Fruit fly (Drosophila melanogaster) whole organism, embryonic: ENCODE measurements around the gene Mettl2.

ENCODE experiments used
- Ada2b ChIP-seq: fragments of 200-800 bp; sonication (Bioruptor generic); IDR thresholded peaks from 2 replicates; pipeline ENCODE4 v1.3.6; 2022; ENCODE audit warnings: missing biosample characterization, missing genetic modification characterization
- Awh ChIP-seq: fragments of 200-800 bp; sonication (Bioruptor generic); IDR thresholded peaks from 2 replicates; pipeline ENCODE4, ENCODE4 v1.3.6; 2022; ENCODE audit warnings: missing biosample characterization, missing genetic modification characterization
- Bteb2 ChIP-seq: fragments of 200-800 bp; sonication (Bioruptor generic); optimal IDR thresholded peaks from 2 replicates; lab custom pipeline; 2016; ENCODE audit warnings: missing biosample characterization, missing genetic modification characterization
- CG12299 ChIP-seq: fragments of 200-800 bp; sonication (Bioruptor generic); optimal IDR thresholded peaks from 2 replicates; lab custom pipeline; 2018; ENCODE audit warnings: missing biosample characterization, mild to moderate bottlenecking, missing genetic modification characterization
- CG14050 ChIP-seq: fragments of 200-800 bp; sonication (Bioruptor generic); IDR thresholded peaks from 3 replicates; pipeline ENCODE4 v1.3.6; 2022; ENCODE audit warnings: missing biosample characterization, missing genetic modification characterization
- CG16779 ChIP-seq: fragments of 200-800 bp; sonication (Bioruptor generic); IDR thresholded peaks from 2 replicates; pipeline ENCODE4 v1.3.6; 2022; ENCODE audit warnings: missing biosample characterization, missing genetic modification characterization
- CG1832 ChIP-seq: fragments of 200-800 bp; sonication (Bioruptor generic); optimal IDR thresholded peaks from 2 replicates; lab custom pipeline; 2017; ENCODE audit warnings: missing biosample characterization, mild to moderate bottlenecking, missing genetic modification characterization, inconsistent platforms
- CG18476 ChIP-seq: fragments of 200-800 bp; sonication (Bioruptor generic); optimal IDR thresholded peaks from 2 replicates; lab custom pipeline; 2016; ENCODE audit warnings: missing biosample characterization, mild to moderate bottlenecking, missing genetic modification characterization
- CG2120 ChIP-seq: fragments of 200-800 bp; sonication (Bioruptor generic); optimal IDR thresholded peaks from 3 replicates; lab custom pipeline; 2016; ENCODE audit warnings: missing biosample characterization, missing genetic modification characterization
- CG2199 ChIP-seq: fragments of 200-800 bp; sonication (Bioruptor generic); IDR thresholded peaks from 3 replicates; pipeline ENCODE4 v1.3.6; 2022; ENCODE audit warnings: missing biosample characterization, missing genetic modification characterization
- CG34376 ChIP-seq: fragments of 200-800 bp; sonication (Bioruptor generic); optimal IDR thresholded peaks from 2 replicates; lab custom pipeline; 2018; ENCODE audit warnings: missing biosample characterization, mild to moderate bottlenecking, missing genetic modification characterization
- CG34422 ChIP-seq: fragments of 200-800 bp; sonication (Bioruptor generic); IDR thresholded peaks from 3 replicates; pipeline ENCODE4 v1.3.6; 2022; ENCODE audit warnings: missing biosample characterization, missing genetic modification characterization
- CG4360 ChIP-seq: fragments of 200-800 bp; sonication (Bioruptor generic); IDR thresholded peaks from 2 replicates; pipeline ENCODE4 v1.3.6; 2022; ENCODE audit warnings: missing biosample characterization, missing genetic modification characterization
- CG4854 ChIP-seq: fragments of 200-800 bp; sonication (Bioruptor generic); optimal IDR thresholded peaks from 2 replicates; lab custom pipeline; 2016; ENCODE audit warnings: missing biosample characterization, missing genetic modification characterization, inconsistent platforms
- CG6175 ChIP-seq: fragments of 200-800 bp; sonication (Bioruptor generic); IDR thresholded peaks from 3 replicates; pipeline ENCODE4 v1.3.6; 2022; ENCODE audit warnings: missing biosample characterization, missing genetic modification characterization
- CG6765 ChIP-seq: fragments of 200-800 bp; sonication (Bioruptor generic); optimal IDR thresholded peaks from 3 replicates; lab custom pipeline; 2017; ENCODE audit warnings: missing biosample characterization, mild to moderate bottlenecking, missing genetic modification characterization
- CG8359 ChIP-seq: fragments of 200-800 bp; sonication (Bioruptor generic); optimal IDR thresholded peaks from 2 replicates; lab custom pipeline; 2017; ENCODE audit warnings: missing biosample characterization, mild to moderate bottlenecking, missing genetic modification characterization, borderline replicate concordance
- D19B ChIP-seq: fragments of 200-800 bp; sonication (Bioruptor generic); optimal IDR thresholded peaks from 2 replicates; lab custom pipeline; 2017; ENCODE audit warnings: missing biosample characterization, mild to moderate bottlenecking, missing genetic modification characterization
- Dfd ChIP-seq, 2 experiments: fragments of >200 bp; optimal IDR thresholded peaks; 2 replicates each; lab custom pipeline; 2017; ENCODE audit warnings: missing biosample characterization in 2 of 2, missing genetic modification characterization in 2 of 2
- Ets97D ChIP-seq: fragments of 200-800 bp; sonication (Bioruptor generic); optimal IDR thresholded peaks from 3 replicates; lab custom pipeline; 2016; ENCODE audit warnings: missing biosample characterization, missing genetic modification characterization
- H15 ChIP-seq: fragments of 200-800 bp; sonication (Bioruptor generic); IDR thresholded peaks from 3 replicates; pipeline ENCODE4 v1.3.6; 2022; ENCODE audit warnings: missing biosample characterization, missing genetic modification characterization
- Hmr ChIP-seq: fragments of 200-800 bp; sonication (Bioruptor generic); optimal IDR thresholded peaks from 3 replicates; lab custom pipeline; 2017; ENCODE audit warnings: mild to moderate bottlenecking, missing biosample characterization, missing genetic modification reagents, missing genetic modification characterization
- Max ChIP-seq: fragments of 200-800 bp; sonication (Bioruptor generic); optimal IDR thresholded peaks from 2 replicates; lab custom pipeline; 2016; ENCODE audit warnings: missing biosample characterization, mild to moderate bottlenecking, missing genetic modification characterization
- Med ChIP-seq: fragments of 200-800 bp; sonication (Bioruptor generic); peaks from one replicate; lab custom pipeline; 2016; ENCODE audit warnings: missing biosample characterization, missing genetic modification characterization, mild to moderate bottlenecking, inconsistent platforms, moderate library complexity
- NfI ChIP-seq: fragments of 200-800 bp; sonication (Bioruptor generic); optimal IDR thresholded peaks from 3 replicates; lab custom pipeline; 2018; ENCODE audit warnings: missing biosample characterization, mild to moderate bottlenecking, missing genetic modification characterization, moderate library complexity
- PHDP ChIP-seq: fragments of 200-800 bp; sonication (Bioruptor generic); optimal IDR thresholded peaks from 3 replicates; lab custom pipeline; 2018; ENCODE audit warnings: missing biosample characterization, mild to moderate bottlenecking, missing genetic modification characterization, moderate library complexity
- Ptx1 ChIP-seq: fragments of 200-800 bp; sonication (Bioruptor generic); IDR thresholded peaks from 2 replicates; pipeline ENCODE4 v1.3.6; 2022; ENCODE audit warnings: missing biosample characterization, missing genetic modification characterization
- Ravus ChIP-seq: fragments of 200-800 bp; sonication (Bioruptor generic); IDR thresholded peaks from 2 replicates; pipeline ENCODE4 v1.3.6; 2022; ENCODE audit warnings: missing biosample characterization, missing genetic modification characterization
- Sry-δ ChIP-seq: fragments of 200-800 bp; sonication (Bioruptor generic); optimal IDR thresholded peaks from 2 replicates; lab custom pipeline; 2016; ENCODE audit warnings: missing biosample characterization, missing genetic modification characterization
- Xbp1 ChIP-seq: fragments of 200-800 bp; sonication (Bioruptor generic); optimal IDR thresholded peaks from 3 replicates; lab custom pipeline; 2016; ENCODE audit warnings: missing biosample characterization, mild to moderate bottlenecking, missing genetic modification characterization
- Xrp1 ChIP-seq: fragments of 200-800 bp; sonication (Bioruptor generic); IDR thresholded peaks from 2 replicates; pipeline ENCODE4 v1.3.6; 2022; ENCODE audit warnings: missing biosample characterization, missing genetic modification characterization
- cad ChIP-seq: fragments of >200 bp; optimal IDR thresholded peaks from 2 replicates; lab custom pipeline; 2017; ENCODE audit warnings: missing biosample characterization, missing genetic modification characterization
- cato ChIP-seq: fragments of 200-800 bp; sonication (Bioruptor generic); optimal IDR thresholded peaks from 2 replicates; lab custom pipeline; 2016; ENCODE audit warnings: missing biosample characterization, missing genetic modification characterization, borderline replicate concordance
- chif ChIP-seq, 2 experiments: fragments of 200-800 bp; sonication (Bioruptor generic); optimal IDR thresholded peaks; 3 replicates each; lab custom pipeline; 2016; ENCODE audit warnings: missing biosample characterization in 2 of 2, missing genetic modification characterization in 2 of 2
- chinmo ChIP-seq: fragments of 200-800 bp; sonication (Bioruptor generic); IDR thresholded peaks from 4 replicates; pipeline ENCODE4 v1.3.6; 2022; ENCODE audit warnings: missing biosample characterization, missing genetic modification characterization; ENCODE audit not compliant: partially characterized antibody
- chm ChIP-seq: fragments of 200-800 bp; sonication (Bioruptor generic); IDR thresholded peaks from 2 replicates; pipeline ENCODE4 v1.3.6; 2022; ENCODE audit warnings: missing biosample characterization, missing genetic modification characterization
- en ChIP-seq: fragments of 200-800 bp; sonication (Bioruptor generic); optimal IDR thresholded peaks from 2 replicates; lab custom pipeline; 2016; ENCODE audit warnings: missing biosample characterization, missing genetic modification characterization
- fd3F ChIP-seq: fragments of 200-800 bp; sonication (Bioruptor generic); optimal IDR thresholded peaks from 2 replicates; lab custom pipeline; 2018; ENCODE audit warnings: missing biosample characterization, mild to moderate bottlenecking, missing genetic modification characterization, moderate library complexity
- kni ChIP-seq: fragments of 200-800 bp; sonication (Bioruptor generic); optimal IDR thresholded peaks from 3 replicates; lab custom pipeline; 2017; ENCODE audit warnings: mild to moderate bottlenecking, missing biosample characterization, missing genetic modification reagents, missing genetic modification characterization
- lilli ChIP-seq: fragments of 200-800 bp; sonication (Bioruptor generic); optimal IDR thresholded peaks from 3 replicates; lab custom pipeline; 2016; ENCODE audit warnings: missing biosample characterization, missing genetic modification characterization
- nerfin-1 ChIP-seq: fragments of 200-800 bp; sonication (Bioruptor generic); optimal IDR thresholded peaks from 3 replicates; lab custom pipeline; 2019; ENCODE audit warnings: missing biosample characterization, mild to moderate bottlenecking, missing genetic modification characterization, moderate library complexity
- pb ChIP-seq: fragments of 200-800 bp; sonication (Bioruptor generic); optimal IDR thresholded peaks from 3 replicates; lab custom pipeline; 2016; ENCODE audit warnings: missing biosample characterization, missing genetic modification characterization
- peb ChIP-seq: fragments of 200-800 bp; sonication (Bioruptor generic); IDR thresholded peaks from 2 replicates; pipeline ENCODE4 v1.3.6; 2022; ENCODE audit warnings: missing biosample characterization, missing genetic modification characterization
- pnt ChIP-seq: fragments of 200-800 bp; sonication (Bioruptor generic); optimal IDR thresholded peaks from 3 replicates; lab custom pipeline; 2016; ENCODE audit warnings: missing biosample characterization, missing genetic modification characterization
- run ChIP-seq: fragments of 200-800 bp; sonication (Bioruptor generic); optimal IDR thresholded peaks from 3 replicates; lab custom pipeline; 2018; ENCODE audit warnings: missing biosample characterization, mild to moderate bottlenecking, missing genetic modification characterization
- schlank ChIP-seq: fragments of 200-800 bp; sonication (Bioruptor generic); optimal IDR thresholded peaks from 2 replicates; lab custom pipeline; 2018; ENCODE audit warnings: missing biosample characterization, mild to moderate bottlenecking, missing genetic modification characterization
- sens ChIP-seq: fragments of 200-800 bp; sonication (Bioruptor generic); peaks from one replicate; lab custom pipeline; 2016; ENCODE audit warnings: missing biosample characterization, missing genetic modification characterization
- sima ChIP-seq: fragments of 200-800 bp; sonication (Bioruptor generic); optimal IDR thresholded peaks from 2 replicates; lab custom pipeline; 2016; ENCODE audit warnings: missing biosample characterization, missing genetic modification characterization
- stc ChIP-seq: fragments of 200-800 bp; sonication (Bioruptor generic); IDR thresholded peaks from 2 replicates; pipeline ENCODE4 v1.3.6; 2022; ENCODE audit warnings: missing biosample characterization, missing genetic modification characterization
- wdn ChIP-seq: fragments of 200-800 bp; sonication (Bioruptor generic); IDR thresholded peaks from 2 replicates; pipeline ENCODE4 v1.3.6; 2022; ENCODE audit warnings: missing biosample characterization, missing genetic modification characterization

Mettl2 gene

dm6 chr3L:1591692-1592371, 47.2 kb downstream of the Mettl2 start (continued):
- TF ChIP-seq Xbp1 (GFP tag; lab: Kevin White, UChicago) (peak; percentile 16), nerfin-1 (tag; lab: Kevin White, UChicago) (peak; percentile 26), CG34376 (GFP tag; lab: Kevin White, UChicago) (peak; percentile 83), CG1832 (GFP tag; lab: Kevin White, UChicago) (no peak), CG6175 (peak; percentile 26; the same call in 1 of the 3 replicates), Hmr (GFP tag; lab: Kevin White, UChicago) (peak; percentile 94), CG6765 (GFP tag; lab: Kevin White, UChicago) (peak; percentile 91), NfI (GFP tag; lab: Kevin White, UChicago) (peak; percentile 71), CG8359 (peak; percentile 30), sens (GFP tag; lab: Kevin White, UChicago) (peak; percentile 86), CG34422 (GFP tag; lab: Robert Waterston, UW) (no peak), cato (GFP tag; lab: Kevin White, UChicago) (no peak), kni (GFP tag; lab: Kevin White, UChicago) (no peak), CG12299 (tag; lab: Kevin White, UChicago) (peak; percentile 79), sima (GFP tag; lab: Kevin White, UChicago) (no peak), peb (GFP tag; lab: Robert Waterston, UW) (no peak), Xrp1 (GFP tag; lab: Robert Waterston, UW) (peak; percentile 57; the same call in 1 of the 2 replicates), en (GFP tag; lab: Kevin White, UChicago) (no peak), pb (peak; percentile 33), CG18476 (GFP tag; lab: Kevin White, UChicago) (peak; percentile 60), PHDP (tag; lab: Kevin White, UChicago) (peak; percentile 87), Bteb2 (GFP tag; lab: Kevin White, UChicago) (peak; percentile 60), Ravus (GFP tag; lab: Robert Waterston, UW) (peak; percentile 24; the same call in 1 of the 2 replicates), Ada2b (GFP tag; lab: Robert Waterston, UW) (peak; percentile 52), H15 (GFP tag; lab: Robert Waterston, UW) (no peak), pnt (GFP tag; lab: Kevin White, UChicago) (peak; percentile 1), Dfd (GFP tag; optimal IDR thresholded peaks at IDR 0.05; lab: Kevin White, UChicago) (no peak), chinmo (GFP tag; lab: Robert Waterston, UW) (no peak), CG14050 (GFP tag; lab: Robert Waterston, UW) (peak; percentile 49; the same call in 2 of the 3 replicates), chm (peak; percentile 43; the same call in 1 of the 2 replicates), run (tag; lab: Kevin White, UChicago) (peak; percentile 13), Ets97D (GFP tag; lab: Kevin White, UChicago) (peak; percentile 21), Med (peak; percentile 97), Awh (GFP tag; lab: Robert Waterston, UW) (peak; percentile 61; the same call in 1 of the 2 replicates), lilli (GFP tag; lab: Kevin White, UChicago) (peak; percentile 49), cad (GFP tag; lab: Kevin White, UChicago) (no peak), Max (GFP tag; lab: Kevin White, UChicago) (peak; percentile 62), wdn (GFP tag; lab: Robert Waterston, UW) (peak; percentile 68), fd3F (GFP tag; lab: Kevin White, UChicago) (peak; percentile 75), stc (peak; percentile 67), Ptx1 (no peak), Sry-δ (GFP tag; lab: Kevin White, UChicago) (peak; percentile 19), D19B (GFP tag; lab: Kevin White, UChicago) (no peak), schlank (tag; lab: Kevin White, UChicago) (peak; percentile 93), CG4360 (GFP tag; lab: Robert Waterston, UW) (no peak), CG4854 (no peak), chif (GFP tag; optimal IDR thresholded peaks at IDR 0.05; lab: Kevin White, UChicago) (peak in 1 of 2 experiments; percentile 43), CG2120 (GFP tag; lab: Kevin White, UChicago) (peak; percentile 86), CG2199 (GFP tag; lab: Robert Waterston, UW) (no peak), CG16779 (GFP tag; lab: Robert Waterston, UW) (0 out of 2 replicates have a peak, but pooled peaks have one; percentile 34)
